Worm (Caenorhabditis elegans): Measurements from ENCODE around the gene fkh-7.
A peak's percentile ranks its signal among the peaks of the same experiment; 100 is the strongest.

fkh-7 gene

ce11 chrIV:5561059-5561458 is 23.4 kb upstream of the fkh-7 start:
- TF ChIP-seq attf-4 (tag; optimal IDR thresholded peaks at IDR 0.05) (no peak), dpl-1 (GFP tag; optimal IDR thresholded peaks at IDR 0.05) (peak; percentile 28)

ce11 chrIV:5561497-5562155 is 22.9 kb upstream of the fkh-7 start:
- TF ChIP-seq ama-1 (optimal IDR thresholded peaks at IDR 0.05) (peak; percentile 68), lsy-2 (tag; optimal IDR thresholded peaks at IDR 0.05) (peak in 1 of 2 experiments; percentile 19), nhr-25 (tag; optimal IDR thresholded peaks at IDR 0.05; ENCODE audit: borderline replicate concordance, insufficient read depth) (peak; percentile 68), zag-1 (tag; optimal IDR thresholded peaks at IDR 0.05) (no peak), mep-1 (tag; optimal IDR thresholded peaks at IDR 0.05) (peak; percentile 51)

- peak; percentile 75 for TF ChIP-seq nhr-25 (tag; optimal IDR thresholded peaks at IDR 0.05; ENCODE audit: borderline replicate concordance, insufficient read depth)
- TF ChIP-seq ZK546.5 (tag; optimal IDR thresholded peaks at IDR 0.05) = no peak
- TF ChIP-seq nhr-10 (tag; optimal IDR thresholded peaks at IDR 0.05) = no peak
- no peak for TF ChIP-seq nhr-237 (tag; optimal IDR thresholded peaks at IDR 0.05)
- TF ChIP-seq dmd-9 (GFP tag; IDR thresholded peaks at IDR 0.05) = no peak
- no peak for TF ChIP-seq vab-7 (GFP tag; IDR thresholded peaks at IDR 0.05)
- TF ChIP-seq unc-62 (GFP tag; optimal IDR thresholded peaks at IDR 0.05 in 1 of 2) = peak in 1 of 2 experiments; percentile 4
- TF ChIP-seq unc-62 (tag; optimal IDR thresholded peaks at IDR 0.05) = no peak
- TF ChIP-seq lim-7 (GFP tag; IDR thresholded peaks at IDR 0.05) = no peak
Measured at ce11 chrIV:5563280-5563679, 21.2 kb upstream of the fkh-7 start.

ce11 chrIV:5564293-5564692 is 20.2 kb upstream of the fkh-7 start:
- TF ChIP-seq unc-62 (GFP tag; optimal IDR thresholded peaks at IDR 0.05 in 1 of 2) (peak in 1 of 2 experiments; percentile 16), unc-62 (tag; optimal IDR thresholded peaks at IDR 0.05) (no peak), pha-4 (GFP tag; IDR thresholded peaks at IDR 0.05) (no peak), pha-4 (tag; optimal IDR thresholded peaks at IDR 0.05) (no peak)

- no peak for TF ChIP-seq daf-8 (GFP tag; IDR thresholded peaks at IDR 0.05)
- TF ChIP-seq nhr-77 (tag; optimal IDR thresholded peaks at IDR 0.05) = no peak
- no peak for TF ChIP-seq madf-9 (GFP tag; conservative IDR thresholded peaks at IDR 0.05)
- TF ChIP-seq lim-7 (GFP tag; IDR thresholded peaks at IDR 0.05) = no peak
- no peak for TF ChIP-seq lin-38 (GFP tag; IDR thresholded peaks at IDR 0.05)
- peak; percentile 11 for TF ChIP-seq nhr-6 (tag; optimal IDR thresholded peaks at IDR 0.05)
Measured at ce11 chrIV:5565105-5565504, 19.4 kb upstream of the fkh-7 start.

- TF ChIP-seq aly-2 (tag; optimal IDR thresholded peaks at IDR 0.05) (no peak), ceh-20 (GFP tag; IDR thresholded peaks at IDR 0.05) (no peak), unc-130 (GFP tag; optimal IDR thresholded peaks at IDR 0.05) (no peak), snpc-4 (tag; optimal IDR thresholded peaks at IDR 0.05) (no peak), nhr-237 (tag; optimal IDR thresholded peaks at IDR 0.05) (no peak), R02D3.7 (tag; optimal IDR thresholded peaks at IDR 0.05) (no peak), unc-62 (GFP tag; optimal IDR thresholded peaks at IDR 0.05 in 1 of 2) (peak in 1 of 2 experiments; percentile 93), unc-62 (tag; optimal IDR thresholded peaks at IDR 0.05) (no peak), ztf-11 (tag; optimal IDR thresholded peaks at IDR 0.05) (no peak)
Measured at ce11 chrIV:5572693-5573092, 11.8 kb upstream of the fkh-7 start.

ce11 chrIV:5574033-5574432 is 10.5 kb upstream of the fkh-7 start, which contains the start of gene T12E12.6:
Gene T12E12.6, minus strand, starts transcription at chrIV:5574133.
- no peak for TF ChIP-seq lin-38 (GFP tag; IDR thresholded peaks at IDR 0.05)
- no peak for TF ChIP-seq F49E8.2 (tag; optimal IDR thresholded peaks at IDR 0.05; ENCODE audit: borderline replicate concordance)
- no peak for TF ChIP-seq dmd-8 (GFP tag; IDR thresholded peaks at IDR 0.05)
- TF ChIP-seq ceh-28 (tag; optimal IDR thresholded peaks at IDR 0.05) = no peak
- TF ChIP-seq dve-1 (tag; optimal IDR thresholded peaks at IDR 0.05; ENCODE audit: insufficient read depth) = no peak
- no peak for TF ChIP-seq lir-3 (tag; optimal IDR thresholded peaks at IDR 0.05)

Measured in whole organism, L4 larva.